Worm (Caenorhabditis elegans) whole organism, L4 larva: Measurements from ENCODE around the gene acp-2.

Experiments
- D1046.2 ChIP-seq: fragments of 200-800 bp; sonication (Bioruptor generic); IDR thresholded peaks from 2 replicates; pipeline ENCODE4 v1.3.6; 2022; ENCODE audit warnings: missing genetic modification characterization, missing compliant biosample characterization
- F44E2.7 ChIP-seq: fragments of 200-800 bp; sonication (Bioruptor generic); IDR thresholded peaks from 2 replicates; pipeline ENCODE4 v2.1.2; 2022; ENCODE audit warnings: missing genetic modification characterization, missing compliant biosample characterization
- Y105C5A.15 ChIP-seq: fragments of 200-800 bp; sonication (Bioruptor generic); IDR thresholded peaks from 2 replicates; pipeline ENCODE4 v1.3.6; 2022; ENCODE audit warnings: missing genetic modification characterization, missing compliant biosample characterization
- Y75B8A.6 ChIP-seq: fragments of 200-800 bp; sonication (Bioruptor generic); IDR thresholded peaks from 2 replicates; pipeline ENCODE4 v1.3.6; 2022; ENCODE audit warnings: missing genetic modification reagents, missing genetic modification characterization, missing compliant biosample characterization
- ZK546.5 ChIP-seq, 2 experiments: sonication (generic microtip); optimal IDR thresholded peaks; 2 replicates each; lab custom pipeline; 2017; ENCODE audit warnings: missing biosample characterization in 2 of 2, missing genetic modification characterization in 2 of 2
- ceh-20 ChIP-seq: fragments of 200-800 bp; sonication (Bioruptor generic); IDR thresholded peaks from 2 replicates; pipeline ENCODE4 v1.3.6; 2022; ENCODE audit warnings: missing genetic modification reagents, missing genetic modification characterization, missing compliant biosample characterization
- ces-1 ChIP-seq: fragments of 150-350 bp; sonication (generic microtip); optimal IDR thresholded peaks from 4 replicates; lab custom pipeline; 2014; ENCODE audit warnings: missing biosample characterization, missing genetic modification reagents, missing genetic modification characterization
- ctbp-1 ChIP-seq: fragments of 200-800 bp; sonication (Bioruptor generic); IDR thresholded peaks from 2 replicates; pipeline ENCODE4 v1.3.6; 2022; ENCODE audit warnings: missing genetic modification reagents, missing genetic modification characterization, missing compliant biosample characterization
- daf-16 ChIP-seq, 3 experiments: sonication (generic microtip); optimal IDR thresholded peaks; 2 replicates each; lab custom pipeline; 2016 to 2017; ENCODE audit warnings: missing genetic modification characterization in 3 of 3, missing genetic modification reagents in 3 of 3, mild to moderate bottlenecking in 2 of 3, missing compliant biosample characterization in 2 of 3, missing biosample characterization in 1 of 3, moderate library complexity in 1 of 3
- daf-19 ChIP-seq: fragments of 200-800 bp; sonication (Bioruptor generic); conservative IDR thresholded peaks from 2 replicates; pipeline ENCODE4 v1.3.6; 2022; ENCODE audit warnings: missing genetic modification characterization, missing compliant biosample characterization
- dmd-6 ChIP-seq: fragments of 200-800 bp; sonication (Bioruptor generic); IDR thresholded peaks from 2 replicates; pipeline ENCODE4 v1.3.6; 2022; ENCODE audit warnings: missing genetic modification reagents, missing genetic modification characterization, missing compliant biosample characterization
- dve-1 ChIP-seq: sonication (generic microtip); optimal IDR thresholded peaks from 2 replicates; lab custom pipeline; 2017; ENCODE audit warnings: antibody characterized with exemption, mild to moderate bottlenecking, missing genetic modification characterization, missing compliant biosample characterization; ENCODE audit not compliant: insufficient read depth
- fkh-10 ChIP-seq: fragments of 150-350 bp; optimal IDR thresholded peaks from 2 replicates; lab custom pipeline; 2014; ENCODE audit warnings: missing biosample characterization, missing genetic modification reagents, missing genetic modification characterization
- fos-1 ChIP-seq: fragments of 150-350 bp; optimal IDR thresholded peaks from 2 replicates; lab custom pipeline; 2014; ENCODE audit warnings: missing biosample characterization, missing genetic modification characterization
- hlh-11 ChIP-seq: fragments of 200-800 bp; sonication (Bioruptor generic); optimal IDR thresholded peaks from 2 replicates; lab custom pipeline; 2018; ENCODE audit warnings: mild to moderate bottlenecking, missing genetic modification characterization, missing compliant biosample characterization
- hlh-30 ChIP-seq: sonication (generic microtip); optimal IDR thresholded peaks from 2 replicates; lab custom pipeline; 2017; ENCODE audit warnings: antibody characterized with exemption, mild to moderate bottlenecking, missing genetic modification characterization, missing compliant biosample characterization; ENCODE audit not compliant: insufficient read depth
- jun-1 ChIP-seq: fragments of 150-350 bp; optimal IDR thresholded peaks from 2 replicates; lab custom pipeline; 2014; ENCODE audit warnings: missing biosample characterization, missing genetic modification reagents, missing genetic modification characterization
- lin-1 ChIP-seq: fragments of 200-800 bp; sonication (Bioruptor generic); IDR thresholded peaks from 2 replicates; pipeline ENCODE4 v1.3.6; 2022; ENCODE audit warnings: missing genetic modification reagents, missing genetic modification characterization, missing compliant biosample characterization
- lin-13 ChIP-seq: fragments of 150-350 bp; optimal IDR thresholded peaks from 2 replicates; lab custom pipeline; 2014; ENCODE audit warnings: missing biosample characterization, missing genetic modification reagents, missing genetic modification characterization
- lin-38 ChIP-seq: fragments of 200-800 bp; sonication (Bioruptor generic); IDR thresholded peaks from 2 replicates; pipeline ENCODE4 v1.3.6; 2022; ENCODE audit warnings: missing genetic modification reagents, missing genetic modification characterization, missing compliant biosample characterization
- lir-3 ChIP-seq: sonication (generic microtip); optimal IDR thresholded peaks from 2 replicates; lab custom pipeline; 2016; ENCODE audit warnings: mild to moderate bottlenecking, missing genetic modification characterization, missing compliant biosample characterization
- lsy-2 ChIP-seq, 2 experiments: fragments of 150-350 bp in 1 of 2; sonication (generic microtip) in 1 of 2; optimal IDR thresholded peaks; 2 replicates each; lab custom pipeline; 2014 to 2017; ENCODE audit warnings: missing biosample characterization in 2 of 2, missing genetic modification characterization in 2 of 2
- madf-9 ChIP-seq: fragments of 200-800 bp; sonication (Bioruptor generic); conservative IDR thresholded peaks from 2 replicates; pipeline ENCODE4 v1.3.6; 2022; ENCODE audit warnings: missing genetic modification reagents, missing genetic modification characterization, missing compliant biosample characterization
- mdt-29 ChIP-seq: fragments of 200-800 bp; sonication (Bioruptor generic); IDR thresholded peaks from 2 replicates; pipeline ENCODE4 v1.3.6; 2022; ENCODE audit warnings: missing genetic modification reagents, missing genetic modification characterization, missing compliant biosample characterization
- mxl-2 ChIP-seq: fragments of 200-800 bp; sonication (Bioruptor generic); conservative IDR thresholded peaks from 2 replicates; pipeline ENCODE4 v1.3.6; 2022; ENCODE audit warnings: missing genetic modification reagents, missing genetic modification characterization, missing compliant biosample characterization
- nhr-25 ChIP-seq: sonication (generic microtip); optimal IDR thresholded peaks from 2 replicates; lab custom pipeline; 2017; ENCODE audit warnings: missing genetic modification characterization, mild to moderate bottlenecking, missing compliant biosample characterization, antibody characterized with exemption, moderate library complexity, borderline replicate concordance; ENCODE audit not compliant: insufficient read depth
- nhr-28 ChIP-seq: fragments of 150-350 bp; optimal IDR thresholded peaks from 2 replicates; lab custom pipeline; 2014; ENCODE audit warnings: missing biosample characterization, missing genetic modification characterization
- nhr-48 ChIP-seq: sonication (generic microtip); optimal IDR thresholded peaks from 2 replicates; lab custom pipeline; 2016; ENCODE audit warnings: mild to moderate bottlenecking, missing genetic modification characterization, missing compliant biosample characterization
- nhr-6 ChIP-seq: fragments of 150-350 bp; optimal IDR thresholded peaks from 2 replicates; lab custom pipeline; 2014; ENCODE audit warnings: missing biosample characterization, missing genetic modification characterization
- nhr-76 ChIP-seq: fragments of 150-350 bp; optimal IDR thresholded peaks from 2 replicates; lab custom pipeline; 2014; ENCODE audit warnings: missing biosample characterization, missing genetic modification characterization
- nhr-77 ChIP-seq: fragments of 150-350 bp; optimal IDR thresholded peaks from 2 replicates; lab custom pipeline; 2014; ENCODE audit warnings: missing biosample characterization, missing genetic modification characterization
- php-3 ChIP-seq: fragments of 200-800 bp; sonication (Bioruptor generic); IDR thresholded peaks from 2 replicates; pipeline ENCODE4 v1.3.6; 2022; ENCODE audit warnings: missing genetic modification reagents, missing genetic modification characterization, missing compliant biosample characterization
- pqm-1 ChIP-seq: sonication (generic microtip); optimal IDR thresholded peaks from 2 replicates; lab custom pipeline; 2017; ENCODE audit warnings: missing biosample characterization, missing genetic modification characterization
- spr-3 ChIP-seq: fragments of 200-800 bp; sonication (Bioruptor generic); optimal IDR thresholded peaks from 2 replicates; lab custom pipeline; 2018; ENCODE audit warnings: mild to moderate bottlenecking, missing genetic modification characterization, missing compliant biosample characterization

The acp-2 gene

ce11 chrII:8399064-8399463 lies 32.8 kb downstream of the acp-2 start, which contains the start of gene dod-23:
Gene dod-23 (minus strand): TSS chrII:8399164.
- TF ChIP-seq lin-38 (GFP tag; lab: Robert Waterston, UW) (no peak), dmd-6 (GFP tag; lab: Robert Waterston, UW) (0 out of 2 replicates have a peak, but pooled peaks have one; percentile 18)
- TF ChIP-seq, all 104 proteins: peak for 1

- TF ChIP-seq hlh-30 (tag; lab: Kevin White, UChicago) (no peak), jun-1 (tag; lab: Kevin White, UChicago) (no peak), ctbp-1 (no peak), fkh-10 (GFP tag; lab: Kevin White, UChicago) (no peak), nhr-77 (tag; lab: Kevin White, UChicago) (no peak), lin-1 (no peak)
Measured at ce11 chrII:8396041-8396440, 35.8 kb downstream of the acp-2 start, which contains the start of gene F49E12.7. Gene F49E12.7 (minus strand): TSS chrII:8396141.

ce11 chrII:8394205-8394604 lies 37.6 kb downstream of the acp-2 start, which contains the start of gene F49E12.8:
Gene F49E12.8 (minus strand): TSS chrII:8394305.
- TF ChIP-seq F44E2.7 (no peak), dve-1 (peak; percentile 24), Y105C5A.15 (no peak)

ce11 chrII:8392215-8392614 lies 39.6 kb downstream of the acp-2 start:
- TF ChIP-seq ceh-20 (GFP tag; lab: Robert Waterston, UW) (no peak), lsy-2 (tag; optimal IDR thresholded peaks at IDR 0.05; lab: Kevin White, UChicago) (no peak), madf-9 (GFP tag; lab: Robert Waterston, UW) (no peak), Y75B8A.6 (no peak), daf-19 (GFP tag; lab: Robert Waterston, UW) (no peak), php-3 (no peak), ces-1 (no peak), nhr-25 (no peak), mdt-29 (GFP tag; lab: Robert Waterston, UW) (no peak), lir-3 (no peak), nhr-76 (tag; lab: Kevin White, UChicago) (no peak), daf-16 (GFP tag; optimal IDR thresholded peaks at IDR 0.05; lab: Kevin White, UChicago) (no peak), daf-16 (tag; optimal IDR thresholded peaks at IDR 0.05; lab: Kevin White, UChicago) (peak; percentile 37), ZK546.5 (tag; optimal IDR thresholded peaks at IDR 0.05; lab: Kevin White, UChicago) (no peak), nhr-6 (no peak), nhr-48 (tag; lab: Kevin White, UChicago) (no peak), nhr-77 (tag; lab: Kevin White, UChicago) (peak; percentile 11), spr-3 (GFP tag; lab: Kevin White, UChicago) (no peak), nhr-28 (tag; lab: Kevin White, UChicago) (peak; percentile 77), D1046.2 (GFP tag; lab: Robert Waterston, UW) (no peak), mxl-2 (GFP tag; lab: Robert Waterston, UW) (no peak), dmd-6 (GFP tag; lab: Robert Waterston, UW) (peak; percentile 27; the same call in 1 of the 2 replicates), pqm-1 (tag; lab: Kevin White, UChicago) (peak; percentile 62), lin-13 (GFP tag; lab: Kevin White, UChicago) (no peak), dve-1 (peak; percentile 3), hlh-11 (tag; lab: Kevin White, UChicago) (peak; percentile 1)

- TF ChIP-seq nhr-28 (tag; lab: Kevin White, UChicago), result peak; percentile 8
- TF ChIP-seq fos-1 (tag; lab: Kevin White, UChicago), result no peak
- peak; percentile 38; the same call in 1 of the 2 replicates for TF ChIP-seq dmd-6 (GFP tag; lab: Robert Waterston, UW)
- peak; percentile 25 for TF ChIP-seq pqm-1 (tag; lab: Kevin White, UChicago)
Measured at ce11 chrII:8390751-8391150, 41.1 kb downstream of the acp-2 start, which contains the start of gene F49E12.10. Gene F49E12.10 (plus strand): TSS chrII:8391051.
